Worm (Caenorhabditis elegans) whole organism, late embryonic: Measurements from ENCODE around the gene F13D11.3.

ENCODE experiments used
- C38D4.7 ChIP-seq: fragments of 200-800 bp; sonication (Bioruptor generic); optimal IDR thresholded peaks from 2 replicates; lab custom pipeline; 2018; ENCODE audit warnings: mild to moderate bottlenecking, missing genetic modification characterization, moderate library complexity, missing compliant biosample characterization
- F13H6.1 ChIP-seq: sonication (generic microtip); optimal IDR thresholded peaks from 2 replicates; lab custom pipeline; 2016; ENCODE audit warnings: missing genetic modification characterization, missing compliant biosample characterization
- K09A11.1 ChIP-seq: sonication (generic microtip); optimal IDR thresholded peaks from 2 replicates; lab custom pipeline; 2017; ENCODE audit warnings: antibody characterized with exemption, mild to moderate bottlenecking, missing genetic modification characterization, missing compliant biosample characterization; ENCODE audit not compliant: insufficient read depth
- T23F11.4 ChIP-seq: fragments of 200-800 bp; sonication (Bioruptor generic); optimal IDR thresholded peaks from 2 replicates; lab custom pipeline; 2018; ENCODE audit warnings: mild to moderate bottlenecking, missing genetic modification characterization, missing compliant biosample characterization
- Y22D7AL.16 ChIP-seq: sonication (generic microtip); optimal IDR thresholded peaks from 2 replicates; lab custom pipeline; 2016; ENCODE audit warnings: missing genetic modification characterization, missing compliant biosample characterization
- ahr-1 ChIP-seq: sonication (generic microtip); optimal IDR thresholded peaks from 2 replicates; lab custom pipeline; 2016; ENCODE audit warnings: missing genetic modification characterization, missing compliant biosample characterization
- ceh-14 ChIP-seq: sonication (generic microtip); optimal IDR thresholded peaks from 2 replicates; lab custom pipeline; 2016; ENCODE audit warnings: missing genotype, missing genetic modification characterization, missing compliant biosample characterization
- ceh-18 ChIP-seq: sonication (generic microtip); optimal IDR thresholded peaks from 2 replicates; lab custom pipeline; 2016; ENCODE audit warnings: missing genetic modification characterization, missing compliant biosample characterization
- ceh-19 ChIP-seq: fragments of 200-800 bp; sonication (Bioruptor generic); optimal IDR thresholded peaks from 2 replicates; lab custom pipeline; 2018; ENCODE audit warnings: mild to moderate bottlenecking, missing genetic modification characterization, missing compliant biosample characterization
- ceh-2 ChIP-seq: sonication (generic microtip); optimal IDR thresholded peaks from 2 replicates; lab custom pipeline; 2016; ENCODE audit warnings: missing genotype, missing genetic modification characterization, missing compliant biosample characterization
- ceh-22 ChIP-seq: sonication (generic microtip); optimal IDR thresholded peaks from 2 replicates; lab custom pipeline; 2017; ENCODE audit warnings: missing biosample characterization, missing genetic modification characterization
- ceh-24 ChIP-seq: sonication (generic microtip); optimal IDR thresholded peaks from 2 replicates; lab custom pipeline; 2016; ENCODE audit warnings: mild to moderate bottlenecking, missing genetic modification characterization, missing compliant biosample characterization
- ceh-31 ChIP-seq: sonication (generic microtip); optimal IDR thresholded peaks from 2 replicates; lab custom pipeline; 2016; ENCODE audit warnings: missing genetic modification characterization, missing compliant biosample characterization
- ceh-34 ChIP-seq: sonication (generic microtip); optimal IDR thresholded peaks from 2 replicates; lab custom pipeline; 2016; ENCODE audit warnings: mild to moderate bottlenecking, missing genetic modification characterization, missing compliant biosample characterization
- ceh-48 ChIP-seq: sonication (generic microtip); optimal IDR thresholded peaks from 2 replicates; lab custom pipeline; 2016; ENCODE audit warnings: missing genetic modification characterization, inconsistent platforms, missing compliant biosample characterization
- ceh-6 ChIP-seq: fragments of 200-800 bp; sonication (Bioruptor generic); optimal IDR thresholded peaks from 2 replicates; lab custom pipeline; 2018; ENCODE audit warnings: mild to moderate bottlenecking, missing genetic modification characterization, missing compliant biosample characterization
- ceh-9 ChIP-seq: sonication (generic microtip); optimal IDR thresholded peaks from 2 replicates; lab custom pipeline; 2016; ENCODE audit warnings: mild to moderate bottlenecking, missing genetic modification characterization, inconsistent platforms, missing compliant biosample characterization
- dmd-4 ChIP-seq: sonication (generic microtip); optimal IDR thresholded peaks from 2 replicates; lab custom pipeline; 2016; ENCODE audit warnings: borderline replicate concordance, missing genetic modification characterization, missing compliant biosample characterization
- elt-2 ChIP-seq: sonication (generic microtip); optimal IDR thresholded peaks from 2 replicates; lab custom pipeline; 2016; ENCODE audit warnings: missing genetic modification reagents, missing genetic modification characterization, missing compliant biosample characterization
- elt-4 ChIP-seq: sonication (generic microtip); optimal IDR thresholded peaks from 2 replicates; lab custom pipeline; 2016; ENCODE audit warnings: missing genetic modification characterization, missing compliant biosample characterization
- ets-4 ChIP-seq: sonication (generic microtip); optimal IDR thresholded peaks from 2 replicates; lab custom pipeline; 2016; ENCODE audit warnings: missing genetic modification characterization, missing compliant biosample characterization
- eyg-1 ChIP-seq: sonication (generic microtip); optimal IDR thresholded peaks from 2 replicates; lab custom pipeline; 2016; ENCODE audit warnings: missing genotype, missing genetic modification characterization, missing compliant biosample characterization
- fkh-10 ChIP-seq: fragments of 150-350 bp; optimal IDR thresholded peaks from 2 replicates; lab custom pipeline; 2014; ENCODE audit warnings: missing biosample characterization, missing genetic modification reagents, missing genetic modification characterization
- fkh-6 ChIP-seq: sonication (generic microtip); optimal IDR thresholded peaks from 2 replicates; lab custom pipeline; 2016; ENCODE audit warnings: missing genetic modification characterization, missing compliant biosample characterization
- gmeb-2 ChIP-seq: sonication (generic microtip); optimal IDR thresholded peaks from 2 replicates; lab custom pipeline; 2016; ENCODE audit warnings: missing genetic modification characterization, inconsistent platforms, missing compliant biosample characterization
- lin-11 ChIP-seq: fragments of 200-800 bp; sonication (Bioruptor generic); optimal IDR thresholded peaks from 2 replicates; lab custom pipeline; 2018; ENCODE audit warnings: mild to moderate bottlenecking, missing genetic modification characterization, missing compliant biosample characterization
- madf-2 ChIP-seq: sonication (generic microtip); optimal IDR thresholded peaks from 2 replicates; lab custom pipeline; 2017; ENCODE audit warnings: missing genetic modification characterization, missing compliant biosample characterization
- mec-3 ChIP-seq: sonication (generic microtip); optimal IDR thresholded peaks from 2 replicates; lab custom pipeline; 2016; ENCODE audit warnings: borderline replicate concordance, missing genetic modification characterization, missing compliant biosample characterization
- nfya-1 ChIP-seq: sonication (generic microtip); optimal IDR thresholded peaks from 2 replicates; lab custom pipeline; 2017; ENCODE audit warnings: missing genetic modification characterization, mild to moderate bottlenecking, missing compliant biosample characterization, antibody characterized with exemption, moderate library complexity
- nhr-11 ChIP-seq: fragments of 150-350 bp; optimal IDR thresholded peaks from 2 replicates; lab custom pipeline; 2014; ENCODE audit warnings: missing biosample characterization, missing genetic modification characterization
- pag-3 ChIP-seq: sonication (generic microtip); optimal IDR thresholded peaks from 2 replicates; lab custom pipeline; 2016; ENCODE audit warnings: missing compliant biosample characterization, missing genetic modification characterization, borderline replicate concordance
- pat-9 ChIP-seq: fragments of 200-800 bp; sonication (Bioruptor generic); optimal IDR thresholded peaks from 2 replicates; lab custom pipeline; 2018; ENCODE audit warnings: mild to moderate bottlenecking, missing genetic modification characterization, moderate library complexity, missing compliant biosample characterization
- pax-1 ChIP-seq: fragments of 150-350 bp; optimal IDR thresholded peaks from 2 replicates; lab custom pipeline; 2014; ENCODE audit warnings: missing biosample characterization, missing genetic modification characterization
- pqm-1 ChIP-seq: sonication (generic microtip); optimal IDR thresholded peaks from 2 replicates; lab custom pipeline; 2016; ENCODE audit warnings: missing genetic modification characterization, missing compliant biosample characterization
- pros-1 ChIP-seq: fragments of 150-350 bp; optimal IDR thresholded peaks from 2 replicates; lab custom pipeline; 2014; ENCODE audit warnings: missing biosample characterization, missing genetic modification reagents, missing genetic modification characterization
- rnt-1 ChIP-seq: sonication (generic microtip); optimal IDR thresholded peaks from 2 replicates; lab custom pipeline; 2016; ENCODE audit warnings: missing genetic modification characterization, missing compliant biosample characterization
- sox-2 ChIP-seq: fragments of 200-800 bp; sonication (Bioruptor generic); IDR thresholded peaks from 2 replicates; pipeline ENCODE4 v1.3.6; 2022; ENCODE audit warnings: missing genetic modification reagents, missing genetic modification characterization, missing compliant biosample characterization
- sox-4 ChIP-seq: sonication (generic microtip); optimal IDR thresholded peaks from 2 replicates; lab custom pipeline; 2017; ENCODE audit warnings: mild to moderate bottlenecking, missing genetic modification characterization, inconsistent platforms, missing compliant biosample characterization
- tbx-2 ChIP-seq: sonication (generic microtip); optimal IDR thresholded peaks from 2 replicates; lab custom pipeline; 2016; ENCODE audit warnings: missing genetic modification characterization, missing compliant biosample characterization
- tbx-7 ChIP-seq: sonication (generic microtip); optimal IDR thresholded peaks from 2 replicates; lab custom pipeline; 2016; ENCODE audit warnings: missing genotype, missing genetic modification characterization, missing compliant biosample characterization
- ttx-3 ChIP-seq: sonication (generic microtip); optimal IDR thresholded peaks from 2 replicates; lab custom pipeline; 2016; ENCODE audit warnings: missing genetic modification reagents, missing genetic modification characterization, missing compliant biosample characterization
- unc-3 ChIP-seq, 2 experiments: fragments of 200-800 bp in 1 of 2; sonication (Bioruptor generic) in 1 of 2; sonication (generic microtip) in 1 of 2; conservative IDR thresholded peaks in 1 of 2; optimal IDR thresholded peaks in 1 of 2; 2 replicates each; pipeline versions ENCODE4 v1.3.6 to Lab custom; 2016 to 2022; ENCODE audit warnings: missing compliant biosample characterization in 2 of 2, missing genetic modification characterization in 2 of 2, missing genetic modification reagents in 1 of 2
- unc-42 ChIP-seq: sonication (generic microtip); optimal IDR thresholded peaks from 2 replicates; lab custom pipeline; 2016; ENCODE audit warnings: missing genotype, missing genetic modification characterization, missing compliant biosample characterization
- unc-55 ChIP-seq: sonication (generic microtip); optimal IDR thresholded peaks from 2 replicates; lab custom pipeline; 2017; ENCODE audit warnings: missing biosample characterization, missing genetic modification reagents, missing genetic modification characterization
- unc-86 ChIP-seq: sonication (generic microtip); optimal IDR thresholded peaks from 2 replicates; lab custom pipeline; 2016; ENCODE audit warnings: missing genetic modification characterization, missing compliant biosample characterization
- zip-5 ChIP-seq: sonication (generic microtip); optimal IDR thresholded peaks from 2 replicates; lab custom pipeline; 2016; ENCODE audit warnings: missing genetic modification characterization, missing compliant biosample characterization
- ztf-16 ChIP-seq: sonication (generic microtip); optimal IDR thresholded peaks from 2 replicates; lab custom pipeline; 2017; ENCODE audit warnings: missing genetic modification characterization, missing compliant biosample characterization

The F13D11.3 gene

DNA sequence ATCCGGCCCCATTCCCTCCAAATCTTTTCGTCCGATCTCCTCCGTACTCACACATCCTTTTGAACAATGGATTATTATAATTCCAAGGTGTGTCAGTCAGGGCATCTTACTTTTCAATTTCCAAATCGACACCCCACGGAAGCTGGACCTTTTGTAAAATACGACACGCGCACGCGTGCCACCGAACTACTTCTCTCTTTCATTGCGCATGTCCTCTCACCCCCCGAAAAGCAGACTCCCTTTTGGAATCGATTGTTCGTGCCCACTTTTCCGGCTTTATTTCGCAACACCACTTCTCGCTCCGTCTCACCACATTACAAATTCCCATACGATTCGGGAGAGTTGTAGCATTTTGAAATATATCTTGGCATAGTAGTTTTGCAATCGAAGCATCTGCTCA lies 41.5 kb upstream of the F13D11.3 start:
- peak; percentile 7 for TF ChIP-seq unc-42 (tag; lab: Kevin White, UChicago)
- TF ChIP-seq F13H6.1 (tag; lab: Kevin White, UChicago): no peak
- TF ChIP-seq zip-5 (tag; lab: Kevin White, UChicago): no peak
- TF ChIP-seq ceh-48 (tag; lab: Kevin White, UChicago): peak; percentile 32
- TF ChIP-seq elt-2 (tag; lab: Kevin White, UChicago): no peak
- no peak for TF ChIP-seq ceh-22 (tag; lab: Kevin White, UChicago)
- TF ChIP-seq K09A11.1: no peak
- TF ChIP-seq sox-4 (tag; lab: Kevin White, UChicago): no peak
- peak; percentile 21; the same call in 1 of the 2 replicates for TF ChIP-seq sox-2 (GFP tag; lab: Robert Waterston, UW)
- no peak for TF ChIP-seq ztf-16
- no peak for TF ChIP-seq rnt-1 (tag; lab: Kevin White, UChicago)
- TF ChIP-seq ceh-34 (tag; lab: Kevin White, UChicago): no peak
- no peak for TF ChIP-seq pax-1 (tag; lab: Kevin White, UChicago)
- TF ChIP-seq ceh-31 (tag; lab: Kevin White, UChicago): peak; percentile 64
- TF ChIP-seq mec-3 (tag; lab: Kevin White, UChicago): no peak
- TF ChIP-seq nfya-1 (tag; lab: Kevin White, UChicago): no peak
- no peak for TF ChIP-seq ceh-18 (tag; lab: Kevin White, UChicago)
- peak; percentile 0 for TF ChIP-seq unc-55 (GFP tag; lab: Kevin White, UChicago)
- TF ChIP-seq ceh-6: no peak
- TF ChIP-seq ttx-3: no peak
- no peak for TF ChIP-seq ceh-24
- TF ChIP-seq ceh-2 (tag; lab: Kevin White, UChicago): no peak
- no peak for TF ChIP-seq fkh-6
- no peak for TF ChIP-seq ceh-19 (GFP tag; lab: Kevin White, UChicago)
- TF ChIP-seq eyg-1 (tag; lab: Kevin White, UChicago): no peak
- TF ChIP-seq tbx-2: peak; percentile 18

DNA sequence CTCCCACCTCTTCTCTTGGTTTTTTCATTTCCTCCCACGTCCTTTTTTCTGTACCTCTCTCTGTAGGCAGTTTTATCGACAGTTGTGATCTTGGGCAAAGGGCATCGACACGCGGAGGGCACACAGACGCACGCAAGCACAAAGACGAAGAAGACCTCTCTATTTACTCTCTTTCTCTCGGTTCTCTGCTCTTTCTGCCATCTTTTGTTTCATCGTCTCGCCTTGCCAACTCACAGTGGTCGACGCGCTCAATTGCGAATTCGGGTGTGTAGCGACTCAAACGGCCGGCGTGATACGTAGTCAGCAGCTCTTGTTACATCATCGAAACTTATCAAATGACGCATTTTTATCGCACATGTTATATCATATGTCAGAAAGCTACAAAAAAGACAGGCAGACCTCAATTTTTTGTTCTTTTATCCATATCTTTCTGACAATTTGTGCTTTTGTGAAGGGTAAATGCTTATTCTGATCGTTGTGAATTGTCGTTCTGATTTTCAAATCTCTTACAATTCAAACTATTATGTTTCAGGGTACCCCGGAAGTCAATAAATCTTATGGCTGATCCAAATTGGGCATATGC lies 35.4 kb upstream of the F13D11.3 start, which contains the start of gene puf-9:
puf-9 (plus strand) TSS at position 533 of the 583 bp plus-strand sequence.
- TF ChIP-seq eyg-1 (tag; lab: Kevin White, UChicago) (no peak), rnt-1 (tag; lab: Kevin White, UChicago) (peak; percentile 93), fkh-6 (peak; percentile 33), elt-2 (tag; lab: Kevin White, UChicago) (peak; percentile 97), pqm-1 (tag; lab: Kevin White, UChicago) (peak; percentile 71), ets-4 (tag; lab: Kevin White, UChicago) (peak; percentile 72), pros-1 (tag; lab: Kevin White, UChicago) (peak; percentile 69), nhr-11 (tag; lab: Kevin White, UChicago) (no peak), ceh-22 (tag; lab: Kevin White, UChicago) (no peak), pat-9 (tag; lab: Kevin White, UChicago) (peak; percentile 54), sox-4 (tag; lab: Kevin White, UChicago) (no peak), tbx-2 (peak; percentile 96), madf-2 (tag; lab: Kevin White, UChicago) (peak; percentile 62), ceh-9 (tag; lab: Kevin White, UChicago) (no peak), dmd-4 (peak; percentile 63), tbx-7 (tag; lab: Kevin White, UChicago) (peak; percentile 30), ceh-18 (tag; lab: Kevin White, UChicago) (peak; percentile 99), ztf-16 (no peak), nfya-1 (tag; lab: Kevin White, UChicago) (peak; percentile 92), gmeb-2 (peak; percentile 22), zip-5 (tag; lab: Kevin White, UChicago) (no peak), ttx-3 (no peak), unc-55 (GFP tag; lab: Kevin White, UChicago) (peak; percentile 87), F13H6.1 (tag; lab: Kevin White, UChicago) (peak; percentile 83), lin-11 (tag; lab: Kevin White, UChicago) (no peak), ahr-1 (no peak), Y22D7AL.16 (peak; percentile 39), elt-4 (no peak), fkh-10 (GFP tag; lab: Kevin White, UChicago) (no peak), ceh-14 (tag; lab: Kevin White, UChicago) (peak; percentile 48), unc-86 (tag; lab: Kevin White, UChicago) (peak; percentile 46), T23F11.4 (GFP tag; lab: Kevin White, UChicago) (no peak), ceh-31 (tag; lab: Kevin White, UChicago) (peak; percentile 95), C38D4.7 (GFP tag; lab: Kevin White, UChicago) (no peak), K09A11.1 (peak; percentile 57), unc-3 (GFP tag; conservative IDR thresholded peaks at IDR 0.05; lab: Robert Waterston, UW) (no peak), unc-3 (tag; optimal IDR thresholded peaks at IDR 0.05; lab: Kevin White, UChicago) (peak; percentile 51), pag-3 (no peak), ceh-2 (tag; lab: Kevin White, UChicago) (peak; percentile 57)
